Fruit fly (Drosophila melanogaster) whole organism, embryonic: ENCODE results near the gene cu.
A peak's percentile ranks its signal among the peaks of the same experiment; 100 is the strongest.

Experiments
- ATbp ChIP-seq: fragments of 200-800 bp; sonication (Bioruptor generic); optimal IDR thresholded peaks from 2 replicates; lab custom pipeline; 2017; ENCODE audit warnings: missing biosample characterization, mild to moderate bottlenecking, missing genetic modification characterization, missing genetic modification reagents
- C15 ChIP-seq: fragments of 200-800 bp; sonication (Bioruptor generic); IDR thresholded peaks from 3 replicates; pipeline ENCODE4 v1.3.6; 2022; ENCODE audit warnings: missing biosample characterization, missing genetic modification characterization
- CG10267 ChIP-seq: fragments of 200-800 bp; sonication (Bioruptor generic); optimal IDR thresholded peaks from 2 replicates; lab custom pipeline; 2018; ENCODE audit warnings: missing biosample characterization, mild to moderate bottlenecking, missing genetic modification characterization, moderate library complexity
- CG11085 ChIP-seq: fragments of 200-800 bp; sonication (Bioruptor generic); IDR thresholded peaks from 2 replicates; pipeline ENCODE4 v1.3.6; 2022; ENCODE audit warnings: missing biosample characterization, missing genetic modification characterization
- CG11696 ChIP-seq: fragments of 200-800 bp; sonication (Bioruptor generic); IDR thresholded peaks from 2 replicates; pipeline ENCODE4 v1.3.6; 2022; ENCODE audit warnings: missing biosample characterization, missing genetic modification characterization
- CG12071 ChIP-seq: fragments of 200-800 bp; sonication (Bioruptor generic); optimal IDR thresholded peaks from 3 replicates; lab custom pipeline; 2018; ENCODE audit warnings: missing biosample characterization, mild to moderate bottlenecking, missing genetic modification characterization
- CG12659 ChIP-seq: fragments of 200-800 bp; sonication (Bioruptor generic); optimal IDR thresholded peaks from 3 replicates; lab custom pipeline; 2017; ENCODE audit warnings: mild to moderate bottlenecking, missing biosample characterization, missing genetic modification reagents, missing genetic modification characterization
- CG14965 ChIP-seq: fragments of 200-800 bp; sonication (Bioruptor generic); optimal IDR thresholded peaks from 2 replicates; lab custom pipeline; 2016; ENCODE audit warnings: missing biosample characterization, missing genetic modification characterization, borderline replicate concordance
- CG15601 ChIP-seq: fragments of 200-800 bp; sonication (Bioruptor generic); optimal IDR thresholded peaks from 3 replicates; lab custom pipeline; 2019; ENCODE audit warnings: missing biosample characterization, mild to moderate bottlenecking, missing genetic modification characterization, moderate library complexity
- CG3163 ChIP-seq: fragments of 200-800 bp; sonication (Bioruptor generic); optimal IDR thresholded peaks from 3 replicates; lab custom pipeline; 2016; ENCODE audit warnings: missing biosample characterization, missing genetic modification characterization
- CG33213 ChIP-seq: fragments of 200-800 bp; sonication (Bioruptor generic); optimal IDR thresholded peaks from 3 replicates; lab custom pipeline; 2016; ENCODE audit warnings: missing biosample characterization, missing genetic modification characterization
- CG3838 ChIP-seq: fragments of 200-800 bp; sonication (Bioruptor generic); optimal IDR thresholded peaks from 3 replicates; lab custom pipeline; 2016; ENCODE audit warnings: missing biosample characterization, missing genetic modification characterization
- CG4328 ChIP-seq: fragments of 200-800 bp; sonication (Bioruptor generic); optimal IDR thresholded peaks from 3 replicates; lab custom pipeline; 2017; ENCODE audit warnings: missing biosample characterization, missing genetic modification reagents, missing genetic modification characterization
- CG7271 ChIP-seq: fragments of 200-800 bp; sonication (Bioruptor generic); optimal IDR thresholded peaks from 2 replicates; lab custom pipeline; 2018; ENCODE audit warnings: missing biosample characterization, mild to moderate bottlenecking, missing genetic modification characterization, moderate library complexity
- CG7372 ChIP-seq: fragments of 200-800 bp; sonication (Bioruptor generic); IDR thresholded peaks from 2 replicates; pipeline ENCODE4 v1.3.6; 2022; ENCODE audit warnings: missing biosample characterization, missing genetic modification characterization
- CG7839 ChIP-seq: fragments of 200-800 bp; sonication (Bioruptor generic); optimal IDR thresholded peaks from 3 replicates; lab custom pipeline; 2018; ENCODE audit warnings: missing biosample characterization, mild to moderate bottlenecking, missing genetic modification characterization, moderate library complexity
- CG8478 ChIP-seq: fragments of >200 bp; optimal IDR thresholded peaks from 2 replicates; lab custom pipeline; 2018
- CG8765 ChIP-seq: fragments of 200-800 bp; sonication (Bioruptor generic); IDR thresholded peaks from 2 replicates; pipeline ENCODE4 v1.3.6; 2022; ENCODE audit warnings: missing biosample characterization, missing genetic modification characterization
- CG8944 ChIP-seq: fragments of 200-800 bp; sonication (Bioruptor generic); optimal IDR thresholded peaks from 3 replicates; lab custom pipeline; 2016; ENCODE audit warnings: missing biosample characterization, missing genetic modification characterization
- CG9215 ChIP-seq: fragments of 200-800 bp; sonication (Bioruptor generic); IDR thresholded peaks from 2 replicates; pipeline ENCODE4 v1.3.6; 2022; ENCODE audit warnings: missing biosample characterization, missing genetic modification characterization
- CG9727 ChIP-seq: fragments of 200-800 bp; sonication (Bioruptor generic); optimal IDR thresholded peaks from 3 replicates; lab custom pipeline; 2017; ENCODE audit warnings: missing biosample characterization, mild to moderate bottlenecking, missing genetic modification characterization
- CG9817 ChIP-seq: fragments of 200-800 bp; sonication (Bioruptor generic); optimal IDR thresholded peaks from 2 replicates; lab custom pipeline; 2018; ENCODE audit warnings: missing biosample characterization, mild to moderate bottlenecking, missing genetic modification characterization, moderate library complexity
- CrebB ChIP-seq: fragments of 200-800 bp; sonication (Bioruptor generic); optimal IDR thresholded peaks from 3 replicates; lab custom pipeline; 2018; ENCODE audit warnings: missing biosample characterization, mild to moderate bottlenecking, missing genetic modification characterization
- Dref ChIP-seq: fragments of 200-800 bp; sonication (Bioruptor generic); IDR thresholded peaks from 2 replicates; pipeline ENCODE4 v1.3.6; 2022; ENCODE audit warnings: missing biosample characterization, missing genetic modification characterization
- Drgx ChIP-seq: fragments of 200-800 bp; sonication (Bioruptor generic); IDR thresholded peaks from 2 replicates; pipeline ENCODE4 v1.3.6; 2022; ENCODE audit warnings: missing biosample characterization, missing genetic modification characterization
- E2f1 ChIP-seq: fragments of 200-800 bp; sonication (Bioruptor generic); IDR thresholded peaks from 2 replicates; pipeline ENCODE4 v1.3.6; 2022; ENCODE audit warnings: missing biosample characterization, missing genetic modification characterization
- Ets65A ChIP-seq: fragments of 200-800 bp; sonication (Bioruptor generic); peaks from one replicate; lab custom pipeline; 2016; ENCODE audit warnings: missing biosample characterization, missing genetic modification characterization
- Ets97D ChIP-seq: fragments of 200-800 bp; sonication (Bioruptor generic); optimal IDR thresholded peaks from 3 replicates; lab custom pipeline; 2016; ENCODE audit warnings: missing biosample characterization, missing genetic modification characterization
- Fer1 ChIP-seq: fragments of 200-800 bp; sonication (Bioruptor generic); optimal IDR thresholded peaks from 2 replicates; lab custom pipeline; 2017; ENCODE audit warnings: missing biosample characterization, mild to moderate bottlenecking, missing genetic modification characterization
- HLH4C ChIP-seq: fragments of 200-800 bp; sonication (Bioruptor generic); IDR thresholded peaks from 3 replicates; pipeline ENCODE4 v1.3.6; 2022; ENCODE audit warnings: missing biosample characterization, missing genetic modification characterization; ENCODE audit not compliant: partially characterized antibody
- HLH54F ChIP-seq: fragments of 200-800 bp; sonication (Bioruptor generic); optimal IDR thresholded peaks from 3 replicates; lab custom pipeline; 2016; ENCODE audit warnings: missing biosample characterization, missing genetic modification characterization
- Hr51 ChIP-seq, 2 experiments: fragments of 200-800 bp; sonication (Bioruptor generic); optimal IDR thresholded peaks; 2 replicates in 1 of 2; 3 replicates in 1 of 2; lab custom pipeline; 2016 to 2018; ENCODE audit warnings: missing biosample characterization in 2 of 2, missing genetic modification characterization in 2 of 2, mild to moderate bottlenecking in 1 of 2, moderate library complexity in 1 of 2
- Lhr ChIP-seq: fragments of 200-800 bp; sonication (Bioruptor generic); optimal IDR thresholded peaks from 3 replicates; lab custom pipeline; 2017; ENCODE audit warnings: mild to moderate bottlenecking, missing biosample characterization, missing genetic modification reagents, missing genetic modification characterization
- PHDP ChIP-seq: fragments of 200-800 bp; sonication (Bioruptor generic); optimal IDR thresholded peaks from 3 replicates; lab custom pipeline; 2018; ENCODE audit warnings: missing biosample characterization, mild to moderate bottlenecking, missing genetic modification characterization, moderate library complexity
- Rx ChIP-seq: fragments of 200-800 bp; sonication (Bioruptor generic); IDR thresholded peaks from 2 replicates; pipeline ENCODE4 v1.3.6; 2022; ENCODE audit warnings: missing biosample characterization, missing genetic modification characterization
- Taf1 ChIP-seq: fragments of 200-800 bp; sonication (Bioruptor generic); IDR thresholded peaks from 2 replicates; pipeline ENCODE4 v1.3.6; 2022; ENCODE audit warnings: missing biosample characterization, missing genetic modification characterization
- ase ChIP-seq: fragments of 200-800 bp; sonication (Bioruptor generic); IDR thresholded peaks from 3 replicates; pipeline ENCODE4 v1.3.6; 2022; ENCODE audit warnings: missing biosample characterization, missing genetic modification characterization
- btn ChIP-seq: fragments of 200-800 bp; sonication (Bioruptor generic); optimal IDR thresholded peaks from 2 replicates; lab custom pipeline; 2016; ENCODE audit warnings: missing biosample characterization, missing genetic modification characterization
- cato ChIP-seq: fragments of 200-800 bp; sonication (Bioruptor generic); optimal IDR thresholded peaks from 2 replicates; lab custom pipeline; 2016; ENCODE audit warnings: missing biosample characterization, missing genetic modification characterization, borderline replicate concordance
- ci ChIP-seq: fragments of 200-800 bp; sonication (Bioruptor generic); IDR thresholded peaks from 3 replicates; pipeline ENCODE4 v1.3.6; 2022; ENCODE audit warnings: missing biosample characterization, missing genetic modification characterization
- dm ChIP-seq: fragments of 200-800 bp; sonication (Bioruptor generic); optimal IDR thresholded peaks from 3 replicates; lab custom pipeline; 2016; ENCODE audit warnings: missing biosample characterization, missing genetic modification characterization
- dmrt99B ChIP-seq: fragments of 200-800 bp; sonication (Bioruptor generic); optimal IDR thresholded peaks from 2 replicates; lab custom pipeline; 2018; ENCODE audit warnings: missing biosample characterization, mild to moderate bottlenecking, missing genetic modification characterization, moderate library complexity
- exex ChIP-seq: fragments of 200-800 bp; sonication (Bioruptor generic); optimal IDR thresholded peaks from 4 replicates; lab custom pipeline; 2018; ENCODE audit warnings: missing biosample characterization, mild to moderate bottlenecking, missing genetic modification characterization, moderate library complexity
- eyg ChIP-seq: fragments of 200-800 bp; sonication (Bioruptor generic); optimal IDR thresholded peaks from 3 replicates; lab custom pipeline; 2016; ENCODE audit warnings: missing biosample characterization, missing genetic modification characterization
- fd96Cb ChIP-seq: fragments of 200-800 bp; sonication (Bioruptor generic); optimal IDR thresholded peaks from 2 replicates; lab custom pipeline; 2018; ENCODE audit warnings: missing biosample characterization, mild to moderate bottlenecking, missing genetic modification characterization, moderate library complexity
- hb ChIP-seq: fragments of 200-800 bp; sonication (Bioruptor generic); IDR thresholded peaks from 3 replicates; pipeline ENCODE4 v1.3.6; 2022; ENCODE audit warnings: missing biosample characterization, missing genetic modification characterization; ENCODE audit not compliant: partially characterized antibody
- jumu ChIP-seq: fragments of 200-800 bp; sonication (Bioruptor generic); optimal IDR thresholded peaks from 3 replicates; lab custom pipeline; 2016; ENCODE audit warnings: missing biosample characterization, missing genetic modification characterization
- kni ChIP-seq: fragments of 200-800 bp; sonication (Bioruptor generic); optimal IDR thresholded peaks from 3 replicates; lab custom pipeline; 2017; ENCODE audit warnings: mild to moderate bottlenecking, missing biosample characterization, missing genetic modification reagents, missing genetic modification characterization
- knrl ChIP-seq: fragments of 200-800 bp; sonication (Bioruptor generic); IDR thresholded peaks from 3 replicates; pipeline ENCODE4 v1.3.6; 2022; ENCODE audit warnings: missing biosample characterization, missing genetic modification characterization; ENCODE audit not compliant: partially characterized antibody
- nerfin-1 ChIP-seq: fragments of 200-800 bp; sonication (Bioruptor generic); optimal IDR thresholded peaks from 3 replicates; lab custom pipeline; 2019; ENCODE audit warnings: missing biosample characterization, mild to moderate bottlenecking, missing genetic modification characterization, moderate library complexity
- rib ChIP-seq: fragments of 200-800 bp; sonication (Bioruptor generic); IDR thresholded peaks from 2 replicates; pipeline ENCODE4 v1.3.6; 2022; ENCODE audit warnings: missing biosample characterization, missing genetic modification characterization
- salm ChIP-seq: fragments of 200-800 bp; sonication (Bioruptor generic); optimal IDR thresholded peaks from 2 replicates; lab custom pipeline; 2018; ENCODE audit warnings: missing biosample characterization, mild to moderate bottlenecking, missing genetic modification characterization
- ssp ChIP-seq: fragments of 200-800 bp; sonication (Bioruptor generic); IDR thresholded peaks from 2 replicates; pipeline ENCODE4 v1.3.6; 2022; ENCODE audit warnings: missing biosample characterization, missing genetic modification characterization

The cu gene

dm6 chr3R:11173169-11173506, 24.3 kb upstream of the cu start (continued):
- TF ChIP-seq Lhr (GFP tag; lab: Kevin White, UChicago) (no peak), Dref (no peak), C15 (GFP tag; lab: Robert Waterston, UW) (no peak), Drgx (no peak), CG8944 (GFP tag; lab: Kevin White, UChicago) (no peak), ATbp (no peak), CG7372 (GFP tag; lab: Robert Waterston, UW) (no peak), CG14965 (GFP tag; lab: Kevin White, UChicago) (no peak), ssp (GFP tag; lab: Robert Waterston, UW) (no peak), jumu (no peak), HLH4C (no peak), PHDP (peak; percentile 62), fd96Cb (no peak), CG12659 (GFP tag; lab: Kevin White, UChicago) (no peak), CG7839 (tag; lab: Kevin White, UChicago) (no peak), CG9215 (GFP tag; lab: Robert Waterston, UW) (no peak), CG8478 (lab: Kevin White, UChicago) (no peak), dmrt99B (tag; lab: Kevin White, UChicago) (no peak), CG11085 (GFP tag; lab: Robert Waterston, UW) (no peak), CG33213 (GFP tag; lab: Kevin White, UChicago) (no peak), dm (GFP tag; lab: Kevin White, UChicago) (no peak), Ets97D (no peak), E2f1 (GFP tag; lab: Robert Waterston, UW) (no peak), CG11696 (GFP tag; lab: Robert Waterston, UW) (no peak), HLH54F (GFP tag; lab: Kevin White, UChicago) (no peak), btn (GFP tag; lab: Kevin White, UChicago) (no peak), CG10267 (no peak), nerfin-1 (no peak), knrl (GFP tag; lab: Robert Waterston, UW) (no peak), salm (tag; lab: Kevin White, UChicago) (no peak), CG3838 (no peak), ase (no peak), Hr51 (GFP tag; optimal IDR thresholded peaks at IDR 0.05; lab: Kevin White, UChicago) (peak in 1 of 2 experiments; percentile 43), kni (no peak), Ets65A (GFP tag; lab: Kevin White, UChicago) (no peak), CrebB (tag; lab: Kevin White, UChicago) (peak; percentile 9), CG4328 (no peak), CG7271 (tag; lab: Kevin White, UChicago) (no peak), hb (GFP tag; lab: Robert Waterston, UW) (no peak), ci (no peak), CG15601 (no peak), eyg (GFP tag; lab: Kevin White, UChicago) (no peak), exex (tag; lab: Kevin White, UChicago) (peak; percentile 98), Fer1 (no peak), CG3163 (no peak), CG9727 (GFP tag; lab: Kevin White, UChicago) (no peak), CG8765 (GFP tag; lab: Robert Waterston, UW) (no peak), CG12071 (GFP tag; lab: Kevin White, UChicago) (no peak), Taf1 (GFP tag; lab: Robert Waterston, UW) (no peak), rib (GFP tag; lab: Robert Waterston, UW) (no peak), CG9817 (no peak), cato (GFP tag; lab: Kevin White, UChicago) (no peak), Rx (GFP tag; lab: Robert Waterston, UW) (no peak)
